Fruit fly (Drosophila melanogaster) whole organism, pupa: ENCODE data around the gene Inx3.

Experiments
- CG14655 ChIP-seq: fragments of 200-800 bp; sonication (Bioruptor generic); optimal IDR thresholded peaks from 3 replicates; lab custom pipeline; 2017; ENCODE audit warnings: mild to moderate bottlenecking, missing biosample characterization, missing genetic modification reagents, missing genetic modification characterization
- CG32121 ChIP-seq: fragments of 200-800 bp; sonication (Bioruptor generic); IDR thresholded peaks from 2 replicates; pipeline ENCODE4 v1.3.6; 2022; ENCODE audit warnings: missing biosample characterization, missing genetic modification characterization
- Pif1A ChIP-seq: fragments of 200-800 bp; sonication (Bioruptor generic); optimal IDR thresholded peaks from 3 replicates; lab custom pipeline; 2016; ENCODE audit warnings: missing biosample characterization, missing genetic modification characterization
- rn ChIP-seq: fragments of 200-800 bp; sonication (Bioruptor generic); IDR thresholded peaks from 2 replicates; pipeline ENCODE4 v1.3.6; 2022; ENCODE audit warnings: missing biosample characterization, missing genetic modification characterization

DNA sequence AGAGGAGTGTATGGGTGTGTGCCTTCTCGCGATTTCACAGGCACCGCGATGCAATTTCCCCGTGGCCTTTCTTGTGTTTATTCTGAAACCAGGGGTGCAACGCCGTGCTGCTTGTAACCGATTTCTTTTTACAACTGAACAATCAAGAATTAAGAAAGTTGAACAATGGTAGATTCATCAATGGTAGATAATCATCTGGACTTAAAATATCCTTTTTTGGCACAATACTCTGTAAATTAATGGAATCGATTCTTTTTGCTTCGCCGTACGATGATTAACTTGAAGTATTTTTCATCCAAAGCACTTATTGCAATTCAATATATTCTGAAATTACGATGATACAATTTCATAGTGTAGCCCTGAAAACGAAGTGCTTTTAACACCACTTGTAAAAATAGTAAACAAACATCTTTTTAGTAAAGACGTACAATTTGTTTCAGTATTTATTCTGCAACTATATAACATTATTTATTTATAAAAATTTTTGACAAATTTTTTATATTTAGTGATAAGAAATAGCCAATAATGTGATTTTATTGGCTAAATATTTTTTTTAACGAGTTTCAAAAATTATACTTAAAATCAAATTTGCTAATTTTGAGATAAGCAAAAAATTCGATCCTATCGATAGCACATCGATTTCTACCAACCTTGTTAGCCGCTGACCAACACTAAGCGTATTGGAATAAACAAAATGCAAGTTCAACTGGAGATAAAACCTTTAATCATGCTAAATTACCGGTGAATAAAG, 39.6 kb downstream of the Inx3 start, which contains the start of the genes CG1523 and CG1647:
- TF ChIP-seq CG14655 (GFP tag; lab: Kevin White, UChicago) = no peak
- TF ChIP-seq rn (GFP tag; lab: Robert Waterston, UW) = peak; percentile 35; the same call in 1 of the 2 replicates
- TF ChIP-seq Pif1A (GFP tag; lab: Kevin White, UChicago) = no peak
- peak; percentile 31; the same call in 1 of the 2 replicates for TF ChIP-seq CG32121 (GFP tag; lab: Robert Waterston, UW)
